Fruit fly (Drosophila melanogaster) whole organism, adult: Measurements from ENCODE around the gene Ack.

Experiments used
- CG11617 ChIP-seq: fragments of 200-800 bp; sonication (Bioruptor generic); optimal IDR thresholded peaks from 2 replicates; lab custom pipeline; 2017; ENCODE audit warnings: mild to moderate bottlenecking, missing biosample characterization, missing genetic modification reagents, missing genetic modification characterization
- CG12768 ChIP-seq: fragments of 200-800 bp; sonication (Bioruptor generic); optimal IDR thresholded peaks from 2 replicates; lab custom pipeline; 2017; ENCODE audit warnings: missing biosample characterization, missing genetic modification characterization, mild to moderate bottlenecking, moderate library complexity, missing genetic modification reagents
- CG14711 ChIP-seq: fragments of 200-800 bp; sonication (Bioruptor generic); optimal IDR thresholded peaks from 2 replicates; lab custom pipeline; 2018; ENCODE audit warnings: missing biosample characterization, mild to moderate bottlenecking, missing genetic modification characterization, moderate library complexity
- CG1620 ChIP-seq: fragments of 200-800 bp; sonication (Bioruptor generic); optimal IDR thresholded peaks from 2 replicates; lab custom pipeline; 2016; ENCODE audit warnings: missing biosample characterization, missing genetic modification characterization
- CG33017 ChIP-seq: fragments of 200-800 bp; sonication (Bioruptor generic); optimal IDR thresholded peaks from 2 replicates; lab custom pipeline; 2018; ENCODE audit warnings: missing biosample characterization, mild to moderate bottlenecking, missing genetic modification characterization, moderate library complexity
- CG5204 ChIP-seq: fragments of 200-800 bp; sonication (Bioruptor generic); optimal IDR thresholded peaks from 2 replicates; lab custom pipeline; 2016; ENCODE audit warnings: missing biosample characterization, missing genetic modification characterization
- CG7045 ChIP-seq: fragments of 200-800 bp; sonication (Bioruptor generic); optimal IDR thresholded peaks from 2 replicates; lab custom pipeline; 2017; ENCODE audit warnings: missing biosample characterization, mild to moderate bottlenecking, missing genetic modification characterization
- CG7101 ChIP-seq: fragments of 200-800 bp; sonication (Bioruptor generic); optimal IDR thresholded peaks from 2 replicates; lab custom pipeline; 2018; ENCODE audit warnings: missing biosample characterization, mild to moderate bottlenecking, missing genetic modification characterization, moderate library complexity
- Clk ChIP-seq: fragments of 200-800 bp; sonication (Bioruptor generic); optimal IDR thresholded peaks from 2 replicates; lab custom pipeline; 2017; ENCODE audit warnings: missing biosample characterization, missing genetic modification characterization
- Crg-1 ChIP-seq: fragments of 200-800 bp; sonication (Bioruptor generic); optimal IDR thresholded peaks from 2 replicates; lab custom pipeline; 2016; ENCODE audit warnings: missing biosample characterization, missing genetic modification characterization
- Hr96 ChIP-seq: fragments of 200-800 bp; sonication (Bioruptor generic); optimal IDR thresholded peaks from 2 replicates; lab custom pipeline; 2016; ENCODE audit warnings: missing biosample characterization, missing genetic modification characterization
- Mnt ChIP-seq: fragments of 200-800 bp; sonication (Bioruptor generic); optimal IDR thresholded peaks from 2 replicates; lab custom pipeline; 2016; ENCODE audit warnings: missing biosample characterization, mild to moderate bottlenecking, missing genetic modification characterization
- bab1 ChIP-seq: fragments of 200-800 bp; sonication (Bioruptor generic); optimal IDR thresholded peaks from 3 replicates; lab custom pipeline; 2019; ENCODE audit warnings: missing biosample characterization, mild to moderate bottlenecking, missing genetic modification characterization, moderate library complexity
- cic ChIP-seq: fragments of 200-800 bp; sonication (Bioruptor generic); optimal IDR thresholded peaks from 2 replicates; lab custom pipeline; 2017; ENCODE audit warnings: missing biosample characterization, mild to moderate bottlenecking, missing genetic modification characterization, moderate library complexity
- cnc ChIP-seq, 2 experiments: fragments of >200 bp; optimal IDR thresholded peaks; 2 replicates each; lab custom pipeline; 2017
- kay ChIP-seq: fragments of 200-800 bp; sonication (Bioruptor generic); peaks from one replicate; lab custom pipeline; 2016; ENCODE audit warnings: missing biosample characterization, missing genetic modification characterization, borderline replicate concordance
- ovo ChIP-seq: fragments of 200-800 bp; sonication (Bioruptor generic); optimal IDR thresholded peaks from 2 replicates; lab custom pipeline; 2016; ENCODE audit warnings: missing biosample characterization, missing genetic modification characterization
- pad ChIP-seq: fragments of 200-800 bp; sonication (Bioruptor generic); optimal IDR thresholded peaks from 3 replicates; lab custom pipeline; 2017; ENCODE audit warnings: missing biosample characterization, missing genetic modification characterization, mild to moderate bottlenecking, moderate library complexity, missing genetic modification reagents
- tj ChIP-seq: fragments of 200-800 bp; sonication (Bioruptor generic); optimal IDR thresholded peaks from 3 replicates; lab custom pipeline; 2017; ENCODE audit warnings: missing biosample characterization, mild to moderate bottlenecking, missing genetic modification characterization, moderate library complexity
- toe ChIP-seq: fragments of 200-800 bp; sonication (Bioruptor generic); optimal IDR thresholded peaks from 2 replicates; lab custom pipeline; 2016; ENCODE audit warnings: missing biosample characterization, missing genetic modification characterization

Gene Ack

dm6 chr3L:4141167-4141566 lies 33.2 kb downstream of the Ack start, which contains the start of gene Akh:
Akh (plus strand) TSS chr3L:4141467.
- TF ChIP-seq pad (GFP tag; lab: Kevin White, UChicago): no peak
- TF ChIP-seq tj (GFP tag; lab: Kevin White, UChicago): no peak
- TF ChIP-seq Mnt (GFP tag; lab: Kevin White, UChicago): no peak
- no peak for TF ChIP-seq kay (GFP tag; lab: Kevin White, UChicago)
- no peak for TF ChIP-seq CG5204
- TF ChIP-seq Hr96 (GFP tag; lab: Kevin White, UChicago): no peak
- TF ChIP-seq CG14711 (tag; lab: Kevin White, UChicago): no peak
- no peak for TF ChIP-seq bab1 (GFP tag; lab: Kevin White, UChicago)
- TF ChIP-seq CG7101 (tag; lab: Kevin White, UChicago): no peak
- TF ChIP-seq CG7045: no peak
- no peak for TF ChIP-seq CG1620 (GFP tag; lab: Kevin White, UChicago)
- no peak for TF ChIP-seq cic (GFP tag; lab: Kevin White, UChicago)
- no peak for TF ChIP-seq ovo (GFP tag; lab: Kevin White, UChicago)
- no peak for TF ChIP-seq Clk (GFP tag; lab: Kevin White, UChicago)
- no peak for TF ChIP-seq CG33017 (tag; lab: Kevin White, UChicago)
- TF ChIP-seq Crg-1 (GFP tag; lab: Kevin White, UChicago): no peak
- TF ChIP-seq CG12768: no peak
- no peak for TF ChIP-seq cnc (optimal IDR thresholded peaks at IDR 0.05; lab: Kevin White, UChicago)

DNA sequence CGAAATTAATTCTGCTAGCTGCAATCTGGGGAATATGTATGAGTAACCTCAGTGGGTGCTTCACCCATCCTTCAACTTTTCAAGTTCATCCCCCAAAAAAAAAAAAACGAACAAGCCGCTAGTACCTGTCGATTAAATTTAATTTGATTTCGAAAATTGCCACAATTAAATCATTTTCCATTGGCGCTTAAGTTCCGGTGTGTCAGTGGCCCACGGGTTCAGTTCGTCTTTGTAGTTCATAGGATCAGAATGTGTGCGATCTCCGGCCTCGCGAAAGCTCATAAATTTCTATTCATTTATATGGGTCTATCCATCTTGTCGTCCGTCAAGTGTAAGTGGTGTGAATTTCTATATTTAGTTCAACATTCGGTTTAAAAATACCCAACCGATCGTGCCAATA lies 34.1 kb downstream of the Ack start, which contains the start of gene CG32260:
TSS of gene CG32260 (plus strand) at position 301 of the 400 bp plus-strand sequence.
- TF ChIP-seq toe (GFP tag; lab: Kevin White, UChicago) (no peak), Mnt (GFP tag; lab: Kevin White, UChicago) (no peak), CG7101 (tag; lab: Kevin White, UChicago) (no peak), ovo (GFP tag; lab: Kevin White, UChicago) (no peak), CG11617 (no peak), bab1 (GFP tag; lab: Kevin White, UChicago) (no peak), CG12768 (no peak), Hr96 (GFP tag; lab: Kevin White, UChicago) (no peak), tj (GFP tag; lab: Kevin White, UChicago) (no peak), CG5204 (no peak), Clk (GFP tag; lab: Kevin White, UChicago) (no peak)

- TF ChIP-seq CG14711 (tag; lab: Kevin White, UChicago): no peak
- no peak for TF ChIP-seq bab1 (GFP tag; lab: Kevin White, UChicago)
- no peak for TF ChIP-seq CG11617
- TF ChIP-seq cic (GFP tag; lab: Kevin White, UChicago): no peak
- TF ChIP-seq toe (GFP tag; lab: Kevin White, UChicago): no peak
- no peak for TF ChIP-seq CG7045
- no peak for TF ChIP-seq CG33017 (tag; lab: Kevin White, UChicago)
- no peak for TF ChIP-seq cnc (optimal IDR thresholded peaks at IDR 0.05; lab: Kevin White, UChicago)
- TF ChIP-seq CG7101 (tag; lab: Kevin White, UChicago): no peak
- TF ChIP-seq Mnt (GFP tag; lab: Kevin White, UChicago): no peak
- no peak for TF ChIP-seq CG5204
- TF ChIP-seq kay (GFP tag; lab: Kevin White, UChicago): no peak
- TF ChIP-seq CG1620 (GFP tag; lab: Kevin White, UChicago): no peak
- no peak for TF ChIP-seq CG12768
- TF ChIP-seq Crg-1 (GFP tag; lab: Kevin White, UChicago): no peak
- no peak for TF ChIP-seq Hr96 (GFP tag; lab: Kevin White, UChicago)
- TF ChIP-seq tj (GFP tag; lab: Kevin White, UChicago): no peak
- no peak for TF ChIP-seq pad (GFP tag; lab: Kevin White, UChicago)
These were observed 37.2 kb downstream of the Ack start for dm6 chr3L:4145229-4145628.

DNA sequence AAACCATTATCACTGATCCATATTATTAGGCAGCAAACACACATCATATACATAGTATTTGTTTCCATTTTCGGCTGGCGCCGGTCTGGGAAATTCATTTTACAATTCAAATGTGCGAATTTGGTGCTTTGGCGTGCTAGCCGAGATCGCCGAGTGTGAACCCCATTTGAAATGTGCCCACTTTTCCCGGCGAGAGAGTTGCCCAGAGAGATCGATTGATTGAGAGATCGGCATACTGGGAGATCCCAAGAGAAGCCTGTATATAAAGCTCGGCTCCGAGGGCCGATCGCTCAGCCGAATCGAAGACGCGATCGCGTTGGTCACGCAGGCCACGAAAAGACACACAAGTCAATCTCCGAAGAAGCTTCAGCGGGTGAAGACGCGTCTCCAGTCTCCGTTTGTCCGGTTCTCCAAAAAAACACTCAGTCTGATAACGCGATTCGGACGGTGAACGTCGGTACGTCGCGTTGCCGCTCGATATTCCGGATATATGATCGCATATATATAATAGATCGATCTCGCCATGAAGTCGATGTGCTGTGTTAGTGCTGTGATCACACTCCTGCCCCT lies 40.5 kb downstream of the Ack start, which contains the start of gene CG1299:
TSS of gene CG1299 (plus strand) at position 291 of the 570 bp plus-strand sequence.
- no peak for TF ChIP-seq cnc (optimal IDR thresholded peaks at IDR 0.05; lab: Kevin White, UChicago)

- TF ChIP-seq bab1 (GFP tag; lab: Kevin White, UChicago) (no peak), CG5204 (no peak), CG33017 (tag; lab: Kevin White, UChicago) (no peak), CG11617 (no peak), tj (GFP tag; lab: Kevin White, UChicago) (no peak), Hr96 (GFP tag; lab: Kevin White, UChicago) (no peak), CG1620 (GFP tag; lab: Kevin White, UChicago) (no peak), ovo (GFP tag; lab: Kevin White, UChicago) (no peak), toe (GFP tag; lab: Kevin White, UChicago) (no peak), kay (GFP tag; lab: Kevin White, UChicago) (no peak), cnc (optimal IDR thresholded peaks at IDR 0.05; lab: Kevin White, UChicago) (no peak), CG7101 (tag; lab: Kevin White, UChicago) (no peak), Crg-1 (GFP tag; lab: Kevin White, UChicago) (no peak), pad (GFP tag; lab: Kevin White, UChicago) (no peak), CG12768 (no peak), Mnt (GFP tag; lab: Kevin White, UChicago) (no peak), cic (GFP tag; lab: Kevin White, UChicago) (no peak), Clk (GFP tag; lab: Kevin White, UChicago) (no peak), CG14711 (tag; lab: Kevin White, UChicago) (no peak), CG7045 (no peak)
These were observed 49.9 kb downstream of the Ack start for dm6 chr3L:4157852-4158251.

- no peak for TF ChIP-seq kay (GFP tag; lab: Kevin White, UChicago)
- TF ChIP-seq cnc (optimal IDR thresholded peaks at IDR 0.05; lab: Kevin White, UChicago): no peak
- no peak for TF ChIP-seq Hr96 (GFP tag; lab: Kevin White, UChicago)
- no peak for TF ChIP-seq CG14711 (tag; lab: Kevin White, UChicago)
- TF ChIP-seq pad (GFP tag; lab: Kevin White, UChicago): no peak
- TF ChIP-seq CG33017 (tag; lab: Kevin White, UChicago): no peak
- TF ChIP-seq cic (GFP tag; lab: Kevin White, UChicago): no peak
These were observed 50.4 kb downstream of the Ack start for dm6 chr3L:4158361-4158760.
